Fruit fly (Drosophila melanogaster): ENCODE measurements around the gene CG4619.

CG4619 gene

DNA sequence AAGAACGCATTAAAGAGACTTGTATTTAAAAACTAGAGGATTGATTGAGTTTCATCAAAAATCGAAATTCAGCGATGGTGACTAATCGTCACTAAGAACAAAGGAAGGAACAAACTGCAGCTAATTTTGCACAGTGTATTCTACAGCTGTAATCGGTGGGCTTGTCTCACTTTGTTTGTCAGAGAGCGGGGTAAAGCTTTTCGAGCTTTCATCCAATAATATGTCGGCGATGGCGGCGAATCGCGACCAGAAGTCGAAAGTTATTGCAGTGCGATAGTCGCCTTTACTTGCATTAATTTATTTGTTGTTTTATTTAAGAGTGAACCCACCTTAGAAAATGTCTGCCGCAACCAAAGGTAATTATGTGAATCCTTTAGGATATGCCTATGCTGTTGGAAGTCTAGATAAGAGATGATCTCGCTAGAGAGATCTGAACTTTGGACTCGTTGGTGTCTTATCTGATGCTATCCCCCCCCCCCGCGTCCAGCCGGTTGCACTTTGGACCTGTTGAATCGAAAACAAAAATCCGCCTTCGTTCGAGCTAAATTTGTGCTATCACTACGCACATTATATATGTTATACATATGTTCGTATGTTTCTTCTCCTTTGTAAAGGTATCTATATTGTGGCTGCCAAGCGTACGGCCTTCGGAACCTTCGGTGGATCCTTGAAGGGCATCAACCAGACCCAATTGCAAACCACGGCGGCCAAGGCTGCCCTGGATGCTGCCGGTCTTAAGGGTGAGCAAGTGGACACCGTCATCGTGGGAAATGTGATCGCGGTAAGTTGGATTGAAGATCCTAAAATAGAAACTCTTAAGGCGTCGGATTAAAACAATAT, 23.4 kb upstream of the CG4619 start, which contains the start of gene yip2 (continued):
- TF ChIP-seq Fer1 (GFP tag; optimal IDR thresholded peaks at IDR 0.05) = peak; percentile 72
- TF ChIP-seq kah (GFP tag; optimal IDR thresholded peaks at IDR 0.05) = peak; percentile 86
- peak; percentile 30 for TF ChIP-seq Side (GFP tag; optimal IDR thresholded peaks at IDR 0.05)
- no peak for TF ChIP-seq jing (GFP tag; optimal IDR thresholded peaks at IDR 0.05)
- no peak for TF ChIP-seq vnd (GFP tag; IDR thresholded peaks at IDR 0.05; ENCODE audit: partially characterized antibody)
- TF ChIP-seq CG8924 (tag; optimal IDR thresholded peaks at IDR 0.05) = peak; percentile 66
- TF ChIP-seq nerfin-1 (tag; optimal IDR thresholded peaks at IDR 0.05) = peak; percentile 3
- TF ChIP-seq CG11398 (GFP tag; optimal IDR thresholded peaks at IDR 0.05) = peak; percentile 61
- no peak for TF ChIP-seq CG15479 (GFP tag; optimal IDR thresholded peaks at IDR 0.05)
- TF ChIP-seq CG4282 (GFP tag; optimal IDR thresholded peaks at IDR 0.05) = peak; percentile 36
- peak; percentile 57 for TF ChIP-seq CG3281 (GFP tag; optimal IDR thresholded peaks at IDR 0.05)
- no peak for TF ChIP-seq z (GFP tag; IDR thresholded peaks at IDR 0.05)
- TF ChIP-seq mld (GFP tag; IDR thresholded peaks at IDR 0.05; ENCODE audit: partially characterized antibody) = 0 out of 3 replicates have a peak, but pooled peaks have one; percentile 33
- TF ChIP-seq D19A (tag; optimal IDR thresholded peaks at IDR 0.05) = peak; percentile 40
- no peak for TF ChIP-seq CG10274 (GFP tag; optimal IDR thresholded peaks at IDR 0.05)
- no peak for TF ChIP-seq dan (GFP tag; IDR thresholded peaks at IDR 0.05)
- peak; percentile 39 for TF ChIP-seq CG9817 (tag; optimal IDR thresholded peaks at IDR 0.05)
- TF ChIP-seq CG2712 (tag; optimal IDR thresholded peaks at IDR 0.05) = peak; percentile 50
- TF ChIP-seq CG8944 (GFP tag; optimal IDR thresholded peaks at IDR 0.05) = peak; percentile 21
- TF ChIP-seq jumu (GFP tag; optimal IDR thresholded peaks at IDR 0.05) = peak; percentile 56
- no peak for TF ChIP-seq cg (GFP tag; optimal IDR thresholded peaks at IDR 0.05)
- TF ChIP-seq Hmr (GFP tag; optimal IDR thresholded peaks at IDR 0.05) = peak; percentile 72
- TF ChIP-seq CG10431 (GFP tag; optimal IDR thresholded peaks at IDR 0.05) = no peak
- peak; percentile 48 for TF ChIP-seq CG1792 (GFP tag; optimal IDR thresholded peaks at IDR 0.05)
- TF ChIP-seq sisA (GFP tag; IDR thresholded peaks at IDR 0.05) = 0 out of 2 replicates have a peak, but pooled peaks have one; percentile 17
- TF ChIP-seq CG3065 (GFP tag; optimal IDR thresholded peaks at IDR 0.05) = no peak
- no peak for TF ChIP-seq CG6175 (GFP tag; IDR thresholded peaks at IDR 0.05)
- no peak for TF ChIP-seq Tbp (GFP tag; optimal IDR thresholded peaks at IDR 0.05)
- no peak; the same call in 1 of the 2 replicates for TF ChIP-seq al (GFP tag; IDR thresholded peaks at IDR 0.05)
- TF ChIP-seq pho (GFP tag; optimal IDR thresholded peaks at IDR 0.05) = peak; percentile 58
- TF ChIP-seq CG14965 (GFP tag; optimal IDR thresholded peaks at IDR 0.05; ENCODE audit: borderline replicate concordance) = no peak
- TF ChIP-seq Nf-YC (tag; optimal IDR thresholded peaks at IDR 0.05) = peak; percentile 67
- TF ChIP-seq Dfd (GFP tag; optimal IDR thresholded peaks at IDR 0.05) = no peak
- no peak for TF ChIP-seq CG14860 (GFP tag; IDR thresholded peaks at IDR 0.05; ENCODE audit: partially characterized antibody)
- TF ChIP-seq Aef1 (GFP tag; IDR thresholded peaks at IDR 0.05) = 0 out of 3 replicates have a peak, but pooled peaks have one; percentile 11
- peak; percentile 69 for TF ChIP-seq CG17328 (GFP tag; IDR thresholded peaks at IDR 0.05)
- peak; percentile 55 for TF ChIP-seq CG17568 (GFP tag; optimal IDR thresholded peaks at IDR 0.05)
- TF ChIP-seq CG13424 (tag; optimal IDR thresholded peaks at IDR 0.05) = peak; percentile 73
- TF ChIP-seq CG31224 (GFP tag; IDR thresholded peaks at IDR 0.05) = no peak; the same call in none of the 2 replicates
- TF ChIP-seq CG32532 (GFP tag; IDR thresholded peaks at IDR 0.05) = peak; percentile 63; the same call in 1 of the 2 replicates
- no peak for TF ChIP-seq CG15696 (tag; optimal IDR thresholded peaks at IDR 0.05)
- peak; percentile 5 for TF ChIP-seq CG4854 (GFP tag; optimal IDR thresholded peaks at IDR 0.05)
- TF ChIP-seq fd96Cb (tag; optimal IDR thresholded peaks at IDR 0.05) = peak; percentile 1
- peak; percentile 50 for TF ChIP-seq slp2 (GFP tag; optimal IDR thresholded peaks at IDR 0.05)
- no peak for TF ChIP-seq CG3726 (GFP tag; IDR thresholded peaks at IDR 0.05)
- TF ChIP-seq Hr51 (GFP tag; optimal IDR thresholded peaks at IDR 0.05) = peak; percentile 20 to 77
